Worm (Caenorhabditis elegans) whole organism, early embryonic: ENCODE data around the gene C34D4.3.

Experiments used
- B0310.2 ChIP-seq: sonication (generic microtip); optimal IDR thresholded peaks from 2 replicates; lab custom pipeline; 2016; ENCODE audit warnings: mild to moderate bottlenecking, missing genetic modification characterization, missing compliant biosample characterization
- F13C5.2 ChIP-seq: sonication (generic microtip); optimal IDR thresholded peaks from 2 replicates; lab custom pipeline; 2017; ENCODE audit warnings: mild to moderate bottlenecking, missing genetic modification characterization, inconsistent platforms, missing compliant biosample characterization
- aly-1 ChIP-seq: sonication (generic microtip); optimal IDR thresholded peaks from 2 replicates; lab custom pipeline; 2016; ENCODE audit warnings: missing genetic modification characterization, missing compliant biosample characterization
- ama-1 ChIP-seq: fragments of 150-350 bp; optimal IDR thresholded peaks from 2 replicates; lab custom pipeline; 2014
- ceh-13 ChIP-seq: fragments of 200-800 bp; sonication (Bioruptor generic); optimal IDR thresholded peaks from 2 replicates; lab custom pipeline; 2018; ENCODE audit warnings: mild to moderate bottlenecking, missing genetic modification characterization, missing compliant biosample characterization
- ceh-36 ChIP-seq: sonication (generic microtip); optimal IDR thresholded peaks from 2 replicates; lab custom pipeline; 2016; ENCODE audit warnings: missing genetic modification characterization, inconsistent platforms, missing compliant biosample characterization
- ets-7 ChIP-seq: sonication (generic microtip); optimal IDR thresholded peaks from 2 replicates; lab custom pipeline; 2016; ENCODE audit warnings: missing genotype, missing genetic modification characterization, missing compliant biosample characterization
- flt-1 ChIP-seq: fragments of 200-800 bp; sonication (Bioruptor generic); IDR thresholded peaks from 2 replicates; pipeline ENCODE4 v1.3.6; 2022; ENCODE audit warnings: missing genetic modification characterization, missing compliant biosample characterization
- hmbx-1 ChIP-seq: sonication (generic microtip); optimal IDR thresholded peaks from 2 replicates; lab custom pipeline; 2016; ENCODE audit warnings: mild to moderate bottlenecking, missing genetic modification characterization, missing compliant biosample characterization
- hmg-4 ChIP-seq: fragments of 200-800 bp; sonication (Bioruptor generic); optimal IDR thresholded peaks from 2 replicates; lab custom pipeline; 2018; ENCODE audit warnings: mild to moderate bottlenecking, missing genetic modification characterization, missing compliant biosample characterization
- hnd-1 ChIP-seq: sonication (generic microtip); optimal IDR thresholded peaks from 2 replicates; lab custom pipeline; 2016; ENCODE audit warnings: missing genetic modification characterization, missing compliant biosample characterization
- pes-1 ChIP-seq: fragments of 200-800 bp; sonication (Bioruptor generic); IDR thresholded peaks from 2 replicates; pipeline ENCODE4 v1.3.6; 2022; ENCODE audit warnings: missing genetic modification reagents, missing genetic modification characterization, missing compliant biosample characterization
- scrt-1 ChIP-seq: fragments of 200-800 bp; sonication (Bioruptor generic); IDR thresholded peaks from 2 replicates; pipeline ENCODE4 v1.3.6; 2022; ENCODE audit warnings: missing genetic modification characterization, missing compliant biosample characterization
- sea-1 ChIP-seq: fragments of 200-800 bp; sonication (Bioruptor generic); conservative IDR thresholded peaks from 2 replicates; pipeline ENCODE4 v1.3.6; 2022; ENCODE audit warnings: missing genetic modification characterization, missing compliant biosample characterization
- tbx-11 ChIP-seq: fragments of 200-800 bp; sonication (Bioruptor generic); IDR thresholded peaks from 2 replicates; pipeline ENCODE4 v1.3.6; 2022; ENCODE audit warnings: missing genetic modification characterization, missing compliant biosample characterization
- tbx-37 ChIP-seq: fragments of 200-800 bp; sonication (Bioruptor generic); conservative IDR thresholded peaks from 2 replicates; pipeline ENCODE4 v1.3.6; 2022; ENCODE audit warnings: missing genetic modification reagents, missing genetic modification characterization, missing compliant biosample characterization
- tra-4 ChIP-seq: sonication (generic microtip); optimal IDR thresholded peaks from 2 replicates; lab custom pipeline; 2017; ENCODE audit warnings: missing genetic modification characterization, missing compliant biosample characterization

Gene C34D4.3

ce11 chrIV:7159586-7159985 is 6.1 kb downstream of the C34D4.3 start:
- TF ChIP-seq ama-1 (lab: Kevin White, UChicago) (no peak), hnd-1 (no peak), tbx-11 (GFP tag; lab: Robert Waterston, UW) (no peak), hmg-4 (GFP tag; lab: Kevin White, UChicago) (no peak), ets-7 (tag; lab: Kevin White, UChicago) (no peak), flt-1 (GFP tag; lab: Robert Waterston, UW) (no peak), tra-4 (tag; lab: Kevin White, UChicago) (no peak)

- TF ChIP-seq scrt-1 (no peak), F13C5.2 (tag; lab: Kevin White, UChicago) (peak; percentile 3)
These were observed 12.3 kb downstream of the C34D4.3 start, which contains the start of gene rpc-1 for ce11 chrIV:7165723-7166122. rpc-1 (minus strand) TSS chrIV:7165748.

ce11 chrIV:7166553-7166952 is 13.1 kb downstream of the C34D4.3 start, which contains the start of gene C42D4.18:
C42D4.18 (plus strand) TSS chrIV:7166783.
- no peak for TF ChIP-seq aly-1 (tag; lab: Kevin White, UChicago)
- no peak for TF ChIP-seq F13C5.2 (tag; lab: Kevin White, UChicago)
- no peak for TF ChIP-seq scrt-1
- no peak for TF ChIP-seq ama-1 (lab: Kevin White, UChicago)
- no peak for TF ChIP-seq ceh-36 (tag; lab: Kevin White, UChicago)
- TF ChIP-seq pes-1 (GFP tag; lab: Robert Waterston, UW) = no peak
- TF ChIP-seq B0310.2 (tag; lab: Kevin White, UChicago) = no peak
- TF ChIP-seq ets-7 (tag; lab: Kevin White, UChicago) = no peak
- TF ChIP-seq tra-4 (tag; lab: Kevin White, UChicago) = no peak
- no peak for TF ChIP-seq hnd-1
- TF ChIP-seq hmbx-1 (tag; lab: Kevin White, UChicago) = no peak
- TF ChIP-seq tbx-11 (GFP tag; lab: Robert Waterston, UW) = no peak
- no peak for TF ChIP-seq ceh-13 (GFP tag; lab: Kevin White, UChicago)
- TF ChIP-seq hmg-4 (GFP tag; lab: Kevin White, UChicago) = no peak

- no peak for TF ChIP-seq flt-1 (GFP tag; lab: Robert Waterston, UW)
- TF ChIP-seq hnd-1 = no peak
- no peak for TF ChIP-seq sea-1 (GFP tag; lab: Robert Waterston, UW)
- TF ChIP-seq scrt-1 = no peak
- no peak for TF ChIP-seq ceh-36 (tag; lab: Kevin White, UChicago)
- TF ChIP-seq tbx-11 (GFP tag; lab: Robert Waterston, UW) = no peak
- TF ChIP-seq ets-7 (tag; lab: Kevin White, UChicago) = no peak
- TF ChIP-seq ama-1 (lab: Kevin White, UChicago) = no peak
- TF ChIP-seq tbx-37 = no peak
- no peak for TF ChIP-seq aly-1 (tag; lab: Kevin White, UChicago)
- TF ChIP-seq tra-4 (tag; lab: Kevin White, UChicago) = no peak
- TF ChIP-seq B0310.2 (tag; lab: Kevin White, UChicago) = no peak
- no peak for TF ChIP-seq F13C5.2 (tag; lab: Kevin White, UChicago)
These were observed 14.7 kb downstream of the C34D4.3 start, which contains the start of gene skr-16 for ce11 chrIV:7167983-7168760. skr-16 (plus strand) TSS chrIV:7168710.

- no peak for TF ChIP-seq ama-1 (lab: Kevin White, UChicago)
- TF ChIP-seq pes-1 (GFP tag; lab: Robert Waterston, UW) = no peak
- TF ChIP-seq ceh-13 (GFP tag; lab: Kevin White, UChicago) = no peak
- TF ChIP-seq ceh-36 (tag; lab: Kevin White, UChicago) = no peak
- TF ChIP-seq F13C5.2 (tag; lab: Kevin White, UChicago) = no peak
- no peak for TF ChIP-seq hnd-1
- TF ChIP-seq tra-4 (tag; lab: Kevin White, UChicago) = no peak
These were observed 17.8 kb downstream of the C34D4.3 start, which contains the start of gene str-220 for ce11 chrIV:7171222-7171621. str-220 (minus strand) TSS chrIV:7171322.

- TF ChIP-seq F13C5.2 (tag; lab: Kevin White, UChicago) (no peak), pes-1 (GFP tag; lab: Robert Waterston, UW) (no peak), tbx-37 (no peak), scrt-1 (no peak), tbx-11 (GFP tag; lab: Robert Waterston, UW) (no peak), B0310.2 (tag; lab: Kevin White, UChicago) (no peak), hmg-4 (GFP tag; lab: Kevin White, UChicago) (no peak), hnd-1 (no peak), ceh-36 (tag; lab: Kevin White, UChicago) (no peak), flt-1 (GFP tag; lab: Robert Waterston, UW) (no peak), ets-7 (tag; lab: Kevin White, UChicago) (no peak), ceh-13 (GFP tag; lab: Kevin White, UChicago) (no peak), hmbx-1 (tag; lab: Kevin White, UChicago) (no peak), tra-4 (tag; lab: Kevin White, UChicago) (no peak), aly-1 (tag; lab: Kevin White, UChicago) (no peak)
These were observed 20.0 kb downstream of the C34D4.3 start, which contains the start of gene str-1 for ce11 chrIV:7173489-7173888. str-1 (plus strand) TSS chrIV:7173789.

- no peak for TF ChIP-seq hmbx-1 (tag; lab: Kevin White, UChicago)
- TF ChIP-seq aly-1 (tag; lab: Kevin White, UChicago) = no peak
- TF ChIP-seq ceh-13 (GFP tag; lab: Kevin White, UChicago) = no peak
- TF ChIP-seq ceh-36 (tag; lab: Kevin White, UChicago) = no peak
- no peak for TF ChIP-seq F13C5.2 (tag; lab: Kevin White, UChicago)
- TF ChIP-seq scrt-1 = no peak
- TF ChIP-seq tra-4 (tag; lab: Kevin White, UChicago) = no peak
- no peak for TF ChIP-seq hmg-4 (GFP tag; lab: Kevin White, UChicago)
- no peak for TF ChIP-seq sea-1 (GFP tag; lab: Robert Waterston, UW)
- no peak for TF ChIP-seq flt-1 (GFP tag; lab: Robert Waterston, UW)
- TF ChIP-seq pes-1 (GFP tag; lab: Robert Waterston, UW) = no peak
- no peak for TF ChIP-seq B0310.2 (tag; lab: Kevin White, UChicago)
These were observed 21.9 kb downstream of the C34D4.3 start, which contains the start of gene C42D4.19 for ce11 chrIV:7175346-7175745. C42D4.19 (plus strand) TSS chrIV:7175646.
